Worm (Caenorhabditis elegans) whole organism, dauer: Measurements from ENCODE around the gene dcr-1.

Experiments
- unc-62 ChIP-seq: sonication (generic microtip); optimal IDR thresholded peaks from 2 replicates; lab custom pipeline; 2017; ENCODE audit warnings: missing biosample characterization, missing genetic modification reagents, missing genetic modification characterization

dcr-1 gene

DNA sequence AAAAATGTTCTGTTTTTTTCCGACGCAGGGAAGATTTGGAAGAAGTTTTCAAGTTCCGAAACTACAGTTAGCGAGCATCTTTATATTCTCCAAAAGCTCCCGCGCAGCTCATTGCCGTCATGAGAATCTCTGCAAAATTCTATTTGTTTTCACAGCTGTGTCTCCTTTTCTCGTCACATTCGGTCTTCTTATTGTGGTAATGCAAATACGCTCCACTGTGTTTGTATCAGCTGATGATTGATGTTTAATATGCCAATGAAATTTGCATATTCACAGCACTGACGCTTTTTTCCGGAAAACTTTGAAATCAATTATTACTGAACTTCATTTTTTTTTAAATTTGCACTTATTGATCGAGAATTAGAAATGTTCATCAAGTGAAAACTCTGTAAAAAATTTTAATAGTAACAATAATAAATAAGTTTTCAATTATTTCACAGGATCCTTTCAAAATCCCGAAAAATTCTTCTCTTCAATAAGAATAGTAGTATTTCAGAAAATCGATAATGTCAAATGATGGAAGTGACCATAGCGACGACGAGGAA, 13.1 kb upstream of the dcr-1 start, which contains the start of gene K06H7.2:
Gene K06H7.2, plus strand, starts transcription at position 495 of the 545 bp plus-strand sequence.
- TF ChIP-seq unc-62 (GFP tag; lab: Kevin White, UChicago) = no peak

- no peak for TF ChIP-seq unc-62 (GFP tag; lab: Kevin White, UChicago)
Observed at ce11 chrIII:8091408-8091807, 11.3 kb upstream of the dcr-1 start, which contains the start of gene idi-1. Gene idi-1 (plus strand): TSS chrIII:8091708.

ce11 chrIII:8088235-8088634, 8.2 kb upstream of the dcr-1 start, which contains the start of gene vms-1:
Gene vms-1 (plus strand): TSS chrIII:8088535.
- TF ChIP-seq unc-62 (GFP tag; lab: Kevin White, UChicago) = no peak

DNA sequence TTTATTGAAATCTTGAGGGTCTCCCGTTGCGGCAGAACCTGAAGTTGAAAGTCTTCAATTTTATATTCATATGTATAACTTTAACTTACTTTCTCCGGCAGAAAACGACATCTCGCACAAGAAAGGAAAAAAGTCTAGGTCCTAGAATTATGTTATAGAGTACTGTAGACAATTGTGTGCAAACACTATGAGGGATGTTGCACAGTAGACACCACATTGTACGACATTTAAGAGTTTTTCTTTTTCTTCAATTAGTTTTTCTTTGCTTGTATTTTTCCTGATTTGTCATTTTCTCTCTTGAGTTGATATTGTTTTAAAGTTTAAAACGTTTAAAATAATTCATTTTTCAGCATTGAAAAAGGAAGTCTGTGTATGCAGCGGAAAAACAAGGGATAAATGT, 5.3 kb upstream of the dcr-1 start, which contains the start of the genes K06H7.7 and grp-1:
Gene K06H7.7, minus strand, starts transcription at position 121 of the 400 bp plus-strand sequence.
Gene grp-1, plus strand, starts transcription at position 351 of the 400 bp plus-strand sequence.
- TF ChIP-seq unc-62 (GFP tag; lab: Kevin White, UChicago) = no peak

DNA sequence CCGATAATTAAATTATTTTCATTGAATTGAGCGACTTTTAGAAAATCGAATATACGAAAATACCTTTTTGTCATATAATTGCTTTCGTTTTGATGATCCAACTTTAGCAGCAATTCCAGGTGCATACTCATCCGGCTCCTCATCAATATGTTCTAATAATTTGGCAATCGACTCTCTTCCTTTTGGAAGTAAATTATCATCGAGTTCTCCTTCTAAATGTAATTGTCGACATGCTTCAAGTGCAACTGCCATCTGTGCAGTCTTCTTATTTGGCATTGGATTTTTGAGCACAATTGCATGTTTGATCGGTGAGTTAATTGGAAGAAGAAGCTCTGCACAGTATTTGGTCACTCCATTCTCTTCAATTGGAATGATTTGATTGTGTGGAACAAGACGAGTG, 2.9 kb downstream of the dcr-1 start:
- no peak for TF ChIP-seq unc-62 (GFP tag; lab: Kevin White, UChicago)

- no peak for TF ChIP-seq unc-62 (GFP tag; lab: Kevin White, UChicago)
Observed at ce11 chrIII:8069206-8069605, 10.9 kb downstream of the dcr-1 start.

DNA sequence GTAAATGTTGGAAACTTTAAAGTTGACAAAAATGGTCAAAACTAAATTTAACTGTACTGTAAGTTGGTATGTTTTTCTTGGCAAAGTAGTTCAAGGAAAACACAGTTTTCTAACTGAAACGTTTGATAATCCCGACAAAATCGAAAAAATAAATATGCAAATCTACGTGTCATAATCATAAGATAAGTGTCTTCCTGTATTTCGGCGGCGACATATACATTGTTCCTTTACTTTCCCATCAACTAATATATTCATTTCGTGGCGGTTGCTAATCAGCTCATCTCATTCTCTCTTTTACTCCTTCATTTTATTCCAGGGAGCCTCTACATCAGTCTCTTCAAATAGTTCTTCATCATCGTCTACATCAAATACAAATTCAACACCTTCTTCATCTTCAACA, 12.3 kb downstream of the dcr-1 start:
- TF ChIP-seq unc-62 (GFP tag; lab: Kevin White, UChicago) = no peak

DNA sequence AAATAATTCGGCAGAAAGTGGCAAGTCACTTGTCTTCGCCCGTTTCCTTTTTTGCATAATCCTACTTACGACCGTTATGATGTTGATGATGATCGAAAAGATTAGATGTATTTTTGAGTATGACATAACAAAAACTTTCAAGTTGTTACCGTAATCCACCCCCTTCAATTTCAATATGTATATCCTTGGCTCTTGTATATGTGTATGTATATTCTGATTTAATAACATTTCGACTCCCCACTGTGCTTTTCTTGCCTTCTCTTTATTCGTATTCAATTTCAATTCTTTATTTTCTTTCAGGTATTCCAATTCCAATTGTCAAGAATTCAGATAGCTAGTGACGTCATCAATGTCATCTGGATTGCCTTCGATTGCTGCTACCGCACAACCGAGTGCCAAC, 13.1 kb downstream of the dcr-1 start, which contains the start of gene pros-1:
Gene pros-1, plus strand, starts transcription at position 301 of the 400 bp plus-strand sequence.
- TF ChIP-seq unc-62 (GFP tag; lab: Kevin White, UChicago) = no peak

ce11 chrIII:8065101-8065500, 15.0 kb downstream of the dcr-1 start:
- no peak for TF ChIP-seq unc-62 (GFP tag; lab: Kevin White, UChicago)

ce11 chrIII:8063659-8064058, 16.4 kb downstream of the dcr-1 start:
- no peak for TF ChIP-seq unc-62 (GFP tag; lab: Kevin White, UChicago)

DNA sequence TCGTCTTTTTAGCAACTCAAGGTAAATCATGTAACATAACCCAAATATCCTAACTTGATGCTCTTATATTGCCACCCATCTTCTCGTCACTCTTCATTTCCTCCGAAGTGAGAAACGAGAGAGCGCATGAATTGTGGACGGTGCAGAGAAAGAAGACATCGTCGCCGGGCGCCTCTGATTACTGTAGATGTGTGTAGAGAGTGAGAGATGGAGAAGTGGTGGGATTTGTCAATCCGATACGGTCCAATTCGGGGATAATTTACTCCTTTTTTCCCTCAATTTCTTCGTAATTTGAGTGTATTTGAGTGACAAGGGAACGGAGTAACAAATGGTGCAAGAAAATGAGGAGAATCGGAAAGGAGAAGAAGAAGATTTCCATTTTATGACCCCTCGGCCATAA, 19.0 kb downstream of the dcr-1 start:
- no peak for TF ChIP-seq unc-62 (GFP tag; lab: Kevin White, UChicago)

ce11 chrIII:8051838-8052237, 28.2 kb downstream of the dcr-1 start:
- TF ChIP-seq unc-62 (GFP tag; lab: Kevin White, UChicago) = no peak

DNA sequence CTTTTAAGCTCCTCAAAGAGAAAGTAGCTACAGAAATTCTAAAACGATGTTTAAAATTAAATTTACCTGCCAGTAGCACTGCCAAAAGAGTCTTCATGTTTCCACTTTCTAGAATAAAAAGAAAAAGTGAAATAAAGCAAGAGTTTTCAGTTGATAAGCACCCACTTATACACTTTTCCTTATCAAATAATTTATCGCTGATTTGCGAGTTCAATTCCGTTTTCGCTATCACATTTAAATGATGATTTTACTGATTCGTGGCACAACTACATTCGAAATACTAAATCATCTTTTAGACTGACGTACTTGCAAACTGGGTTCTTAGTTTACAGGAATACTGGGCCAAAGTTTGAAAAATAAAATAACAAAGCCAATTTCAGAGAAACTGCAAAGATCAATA, 29.1 kb downstream of the dcr-1 start, which contains the start of gene K12H4.7:
Gene K12H4.7, minus strand, starts transcription at position 138 of the 400 bp plus-strand sequence.
- TF ChIP-seq unc-62 (GFP tag; lab: Kevin White, UChicago) = no peak

DNA sequence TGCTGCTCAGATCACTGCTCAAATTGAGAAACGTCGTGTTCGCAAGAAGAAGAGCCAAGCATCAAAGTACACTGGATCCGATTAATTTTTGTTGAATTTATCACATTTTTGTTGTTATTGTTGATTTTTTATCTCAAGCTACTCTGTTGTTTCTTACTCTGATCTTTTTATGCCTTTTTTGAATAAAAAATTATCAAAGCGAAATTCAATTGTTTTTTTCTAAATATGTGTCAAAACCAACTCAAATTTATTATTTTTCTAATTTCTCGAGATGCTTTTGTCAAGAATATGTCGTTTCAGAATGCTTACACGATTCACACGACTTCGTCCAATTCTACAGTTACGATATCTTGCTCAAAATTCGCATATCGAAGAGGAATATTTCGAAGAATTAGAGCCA, 32.7 kb downstream of the dcr-1 start, which contains the start of gene K12H4.2:
Gene K12H4.2, plus strand, starts transcription at position 301 of the 400 bp plus-strand sequence.
- no peak for TF ChIP-seq unc-62 (GFP tag; lab: Kevin White, UChicago)

ce11 chrIII:8045734-8046133, 34.3 kb downstream of the dcr-1 start, which contains the start of gene K12H4.3:
Gene K12H4.3 (plus strand): TSS chrIII:8046034.
- TF ChIP-seq unc-62 (GFP tag; lab: Kevin White, UChicago) = no peak

DNA sequence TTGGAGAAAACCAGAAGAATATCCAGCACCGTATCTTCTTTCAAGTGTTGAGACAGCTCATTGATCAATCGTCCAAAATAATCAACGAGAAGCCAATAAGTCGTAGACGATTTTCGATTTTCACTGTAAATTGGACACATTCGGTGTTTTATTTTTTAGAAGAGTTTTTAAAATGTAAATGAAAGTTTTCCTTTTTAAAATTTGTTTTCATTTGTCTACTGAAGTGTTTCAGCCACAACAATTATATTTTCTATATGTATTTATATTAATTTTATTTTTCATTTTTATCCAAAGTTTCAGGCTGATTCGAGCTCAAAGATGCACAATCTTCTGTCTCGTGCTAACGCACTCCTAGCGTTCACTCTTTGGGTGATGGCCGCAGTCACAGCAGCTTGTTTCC, 35.4 kb downstream of the dcr-1 start, which contains the start of gene spcs-3:
Gene spcs-3, plus strand, starts transcription at position 301 of the 400 bp plus-strand sequence.
- TF ChIP-seq unc-62 (GFP tag; lab: Kevin White, UChicago) = no peak

DNA sequence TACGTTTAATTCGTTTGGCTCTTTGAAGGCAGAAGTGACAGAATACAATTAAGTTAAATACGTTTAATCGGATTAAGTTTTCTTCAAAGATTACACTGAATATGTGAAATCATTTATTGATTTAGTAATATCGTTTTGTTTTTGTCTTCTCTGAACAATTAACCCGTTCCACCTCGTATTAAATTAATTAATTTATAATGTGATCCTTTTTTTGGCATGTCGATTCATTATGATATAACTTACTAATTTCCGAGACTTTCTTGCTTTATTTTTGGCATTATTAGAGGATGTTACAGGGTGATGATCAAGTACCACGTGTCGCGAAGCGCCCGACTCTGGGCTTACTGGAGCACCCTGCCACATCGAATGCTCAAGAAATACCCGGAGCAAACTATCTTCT, 35.9 kb downstream of the dcr-1 start, which contains the start of gene K12H4.5:
Gene K12H4.5, plus strand, starts transcription at position 301 of the 400 bp plus-strand sequence.
- TF ChIP-seq unc-62 (GFP tag; lab: Kevin White, UChicago) = no peak
